Worm (Caenorhabditis elegans) whole organism, early embryonic: Measurements from ENCODE around the gene his-31.

Experiments used
- B0310.2 ChIP-seq: sonication (generic microtip); optimal IDR thresholded peaks from 2 replicates; lab custom pipeline; 2016; ENCODE audit warnings: mild to moderate bottlenecking, missing genetic modification characterization, missing compliant biosample characterization
- F13C5.2 ChIP-seq: sonication (generic microtip); optimal IDR thresholded peaks from 2 replicates; lab custom pipeline; 2017; ENCODE audit warnings: mild to moderate bottlenecking, missing genetic modification characterization, inconsistent platforms, missing compliant biosample characterization
- aly-1 ChIP-seq: sonication (generic microtip); optimal IDR thresholded peaks from 2 replicates; lab custom pipeline; 2016; ENCODE audit warnings: missing genetic modification characterization, missing compliant biosample characterization
- ama-1 ChIP-seq: fragments of 150-350 bp; optimal IDR thresholded peaks from 2 replicates; lab custom pipeline; 2014
- ceh-13 ChIP-seq: fragments of 200-800 bp; sonication (Bioruptor generic); optimal IDR thresholded peaks from 2 replicates; lab custom pipeline; 2018; ENCODE audit warnings: mild to moderate bottlenecking, missing genetic modification characterization, missing compliant biosample characterization
- ceh-36 ChIP-seq: sonication (generic microtip); optimal IDR thresholded peaks from 2 replicates; lab custom pipeline; 2016; ENCODE audit warnings: missing genetic modification characterization, inconsistent platforms, missing compliant biosample characterization
- ets-7 ChIP-seq: sonication (generic microtip); optimal IDR thresholded peaks from 2 replicates; lab custom pipeline; 2016; ENCODE audit warnings: missing genotype, missing genetic modification characterization, missing compliant biosample characterization
- flt-1 ChIP-seq: fragments of 200-800 bp; sonication (Bioruptor generic); IDR thresholded peaks from 2 replicates; pipeline ENCODE4 v1.3.6; 2022; ENCODE audit warnings: missing genetic modification characterization, missing compliant biosample characterization
- hmbx-1 ChIP-seq: sonication (generic microtip); optimal IDR thresholded peaks from 2 replicates; lab custom pipeline; 2016; ENCODE audit warnings: mild to moderate bottlenecking, missing genetic modification characterization, missing compliant biosample characterization
- hmg-4 ChIP-seq: fragments of 200-800 bp; sonication (Bioruptor generic); optimal IDR thresholded peaks from 2 replicates; lab custom pipeline; 2018; ENCODE audit warnings: mild to moderate bottlenecking, missing genetic modification characterization, missing compliant biosample characterization
- hnd-1 ChIP-seq: sonication (generic microtip); optimal IDR thresholded peaks from 2 replicates; lab custom pipeline; 2016; ENCODE audit warnings: missing genetic modification characterization, missing compliant biosample characterization
- pes-1 ChIP-seq: fragments of 200-800 bp; sonication (Bioruptor generic); IDR thresholded peaks from 2 replicates; pipeline ENCODE4 v1.3.6; 2022; ENCODE audit warnings: missing genetic modification reagents, missing genetic modification characterization, missing compliant biosample characterization
- scrt-1 ChIP-seq: fragments of 200-800 bp; sonication (Bioruptor generic); IDR thresholded peaks from 2 replicates; pipeline ENCODE4 v1.3.6; 2022; ENCODE audit warnings: missing genetic modification characterization, missing compliant biosample characterization
- sea-1 ChIP-seq: fragments of 200-800 bp; sonication (Bioruptor generic); conservative IDR thresholded peaks from 2 replicates; pipeline ENCODE4 v1.3.6; 2022; ENCODE audit warnings: missing genetic modification characterization, missing compliant biosample characterization
- tbx-11 ChIP-seq: fragments of 200-800 bp; sonication (Bioruptor generic); IDR thresholded peaks from 2 replicates; pipeline ENCODE4 v1.3.6; 2022; ENCODE audit warnings: missing genetic modification characterization, missing compliant biosample characterization
- tbx-37 ChIP-seq: fragments of 200-800 bp; sonication (Bioruptor generic); conservative IDR thresholded peaks from 2 replicates; pipeline ENCODE4 v1.3.6; 2022; ENCODE audit warnings: missing genetic modification reagents, missing genetic modification characterization, missing compliant biosample characterization
- tra-4 ChIP-seq: sonication (generic microtip); optimal IDR thresholded peaks from 2 replicates; lab custom pipeline; 2017; ENCODE audit warnings: missing genetic modification characterization, missing compliant biosample characterization

Gene his-31

ce11 chrIV:8307408-8307807 lies 26.4 kb downstream of the his-31 start:
- TF ChIP-seq tbx-11 (GFP tag; lab: Robert Waterston, UW) (no peak), flt-1 (GFP tag; lab: Robert Waterston, UW) (no peak), B0310.2 (tag; lab: Kevin White, UChicago) (no peak), hmg-4 (GFP tag; lab: Kevin White, UChicago) (no peak), F13C5.2 (tag; lab: Kevin White, UChicago) (no peak), aly-1 (no peak), scrt-1 (GFP tag; lab: Robert Waterston, UW) (no peak), sea-1 (GFP tag; lab: Robert Waterston, UW) (no peak), ama-1 (no peak), ets-7 (tag; lab: Kevin White, UChicago) (no peak), hmbx-1 (tag; lab: Kevin White, UChicago) (no peak), ceh-36 (tag; lab: Kevin White, UChicago) (no peak), tra-4 (no peak), ceh-13 (GFP tag; lab: Kevin White, UChicago) (no peak), tbx-37 (GFP tag; lab: Robert Waterston, UW) (no peak), hnd-1 (tag; lab: Kevin White, UChicago) (no peak), pes-1 (GFP tag; lab: Robert Waterston, UW) (no peak)

DNA sequence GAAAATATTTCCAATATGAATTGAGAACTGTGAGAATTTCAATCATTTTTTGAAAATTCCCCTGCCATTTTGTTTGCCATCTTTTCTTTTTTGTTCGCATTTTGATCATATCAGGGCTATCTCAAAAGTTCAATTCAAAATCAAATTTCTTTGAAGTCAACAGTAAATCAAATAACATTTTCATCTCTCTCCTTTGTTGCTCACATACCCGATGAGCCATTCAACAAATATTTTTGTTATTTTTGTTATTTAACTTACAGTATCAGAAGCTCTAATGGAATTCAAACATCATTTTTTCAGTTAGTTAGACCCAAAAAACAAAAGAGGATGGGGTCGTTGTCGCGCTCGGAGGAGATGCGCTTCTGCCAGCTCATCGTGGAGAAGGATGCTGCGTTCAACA lies 30.1 kb downstream of the his-31 start, which contains the start of gene vha-5:
vha-5 (plus strand) TSS at position 301 of the 400 bp plus-strand sequence.
- TF ChIP-seq scrt-1 (GFP tag; lab: Robert Waterston, UW) (no peak), pes-1 (GFP tag; lab: Robert Waterston, UW) (no peak), F13C5.2 (tag; lab: Kevin White, UChicago) (no peak), ama-1 (no peak), ceh-13 (GFP tag; lab: Kevin White, UChicago) (no peak), hnd-1 (tag; lab: Kevin White, UChicago) (no peak), ceh-36 (tag; lab: Kevin White, UChicago) (no peak), ets-7 (tag; lab: Kevin White, UChicago) (no peak), B0310.2 (tag; lab: Kevin White, UChicago) (no peak), flt-1 (GFP tag; lab: Robert Waterston, UW) (no peak), sea-1 (GFP tag; lab: Robert Waterston, UW) (no peak), tra-4 (no peak), hmg-4 (GFP tag; lab: Kevin White, UChicago) (no peak), tbx-11 (GFP tag; lab: Robert Waterston, UW) (no peak), aly-1 (no peak), tbx-37 (GFP tag; lab: Robert Waterston, UW) (no peak), hmbx-1 (tag; lab: Kevin White, UChicago) (no peak)

DNA sequence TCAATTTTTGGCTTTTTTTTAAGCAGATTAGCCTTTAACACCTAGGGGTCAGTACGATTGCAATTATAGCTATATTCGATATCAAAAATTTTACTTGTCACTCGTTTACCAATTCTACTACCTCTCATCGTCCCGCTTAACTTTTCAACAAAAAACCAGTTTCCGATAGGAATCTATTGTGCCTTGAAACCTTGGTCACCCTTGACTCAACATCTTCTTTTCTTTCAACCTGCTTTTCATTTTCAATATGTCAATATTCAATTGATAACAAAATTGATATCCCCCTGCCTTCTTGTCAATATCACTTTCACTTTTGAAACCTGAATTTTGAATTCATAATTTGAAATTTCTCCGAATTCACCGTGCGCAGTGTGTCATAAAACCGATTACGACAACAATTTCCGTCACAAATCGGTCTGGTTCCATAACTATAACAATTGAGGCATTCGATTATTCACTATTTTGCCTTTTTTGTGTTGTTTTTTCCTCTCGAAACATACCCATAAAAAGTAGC lies 31.1 kb downstream of the his-31 start:
- TF ChIP-seq aly-1, result no peak
- TF ChIP-seq sea-1 (GFP tag; lab: Robert Waterston, UW), result no peak
- TF ChIP-seq ama-1, result no peak
- TF ChIP-seq B0310.2 (tag; lab: Kevin White, UChicago), result no peak
- TF ChIP-seq tra-4, result no peak
- TF ChIP-seq hmg-4 (GFP tag; lab: Kevin White, UChicago), result no peak
- TF ChIP-seq scrt-1 (GFP tag; lab: Robert Waterston, UW), result no peak
- no peak for TF ChIP-seq tbx-37 (GFP tag; lab: Robert Waterston, UW)
- TF ChIP-seq ceh-36 (tag; lab: Kevin White, UChicago), result no peak
- no peak for TF ChIP-seq hmbx-1 (tag; lab: Kevin White, UChicago)
- no peak for TF ChIP-seq ceh-13 (GFP tag; lab: Kevin White, UChicago)
- TF ChIP-seq ets-7 (tag; lab: Kevin White, UChicago), result no peak
- TF ChIP-seq pes-1 (GFP tag; lab: Robert Waterston, UW), result no peak
- TF ChIP-seq hnd-1 (tag; lab: Kevin White, UChicago), result no peak
- no peak for TF ChIP-seq tbx-11 (GFP tag; lab: Robert Waterston, UW)
- TF ChIP-seq flt-1 (GFP tag; lab: Robert Waterston, UW), result no peak
- TF ChIP-seq F13C5.2 (tag; lab: Kevin White, UChicago), result no peak

- TF ChIP-seq aly-1, result no peak
- no peak for TF ChIP-seq flt-1 (GFP tag; lab: Robert Waterston, UW)
- no peak for TF ChIP-seq hmg-4 (GFP tag; lab: Kevin White, UChicago)
- TF ChIP-seq tbx-11 (GFP tag; lab: Robert Waterston, UW), result no peak
- TF ChIP-seq ets-7 (tag; lab: Kevin White, UChicago), result no peak
- no peak for TF ChIP-seq tbx-37 (GFP tag; lab: Robert Waterston, UW)
- TF ChIP-seq ceh-36 (tag; lab: Kevin White, UChicago), result no peak
Measured at ce11 chrIV:8301925-8302324, 31.9 kb downstream of the his-31 start.

- TF ChIP-seq tbx-37 (GFP tag; lab: Robert Waterston, UW) (no peak), hnd-1 (tag; lab: Kevin White, UChicago) (no peak)
Measured at ce11 chrIV:8300468-8300867, 33.3 kb downstream of the his-31 start, which contains the start of gene F35H10.5. Gene F35H10.5 (plus strand): TSS chrIV:8300768.

ce11 chrIV:8299636-8300035 lies 34.1 kb downstream of the his-31 start, which contains the start of gene F35H10.6:
Gene F35H10.6 (plus strand): TSS chrIV:8299936.
- TF ChIP-seq tra-4 (no peak), ceh-36 (tag; lab: Kevin White, UChicago) (no peak), pes-1 (GFP tag; lab: Robert Waterston, UW) (no peak), flt-1 (GFP tag; lab: Robert Waterston, UW) (no peak), hnd-1 (tag; lab: Kevin White, UChicago) (no peak), scrt-1 (GFP tag; lab: Robert Waterston, UW) (no peak)

- TF ChIP-seq tbx-11 (GFP tag; lab: Robert Waterston, UW) (no peak), pes-1 (GFP tag; lab: Robert Waterston, UW) (no peak), aly-1 (no peak), hmg-4 (GFP tag; lab: Kevin White, UChicago) (no peak), tra-4 (no peak), B0310.2 (tag; lab: Kevin White, UChicago) (no peak), ceh-36 (tag; lab: Kevin White, UChicago) (no peak), ama-1 (no peak), F13C5.2 (tag; lab: Kevin White, UChicago) (no peak), flt-1 (GFP tag; lab: Robert Waterston, UW) (no peak), hmbx-1 (tag; lab: Kevin White, UChicago) (no peak), ets-7 (tag; lab: Kevin White, UChicago) (no peak), tbx-37 (GFP tag; lab: Robert Waterston, UW) (no peak), sea-1 (GFP tag; lab: Robert Waterston, UW) (no peak), scrt-1 (GFP tag; lab: Robert Waterston, UW) (no peak), ceh-13 (GFP tag; lab: Kevin White, UChicago) (no peak), hnd-1 (tag; lab: Kevin White, UChicago) (no peak)
Measured at ce11 chrIV:8297192-8297591, 36.6 kb downstream of the his-31 start, which contains the start of gene nprl-3. Gene nprl-3 (plus strand): TSS chrIV:8297492.
